Worm (Caenorhabditis elegans): ENCODE data around the gene gfi-3.

- TF ChIP-seq repo-1 (tag; optimal IDR thresholded peaks at IDR 0.05) (no peak), bed-2 (GFP tag; IDR thresholded peaks at IDR 0.05) (no peak), F37B4.10 (GFP tag; IDR thresholded peaks at IDR 0.05) (no peak), ztf-6 (GFP tag; IDR thresholded peaks at IDR 0.05) (no peak), egrh-3 (GFP tag; IDR thresholded peaks at IDR 0.05) (no peak), hsf-1 (GFP tag; IDR thresholded peaks at IDR 0.05) (no peak), C06A6.2 (GFP tag; conservative IDR thresholded peaks at IDR 0.05) (no peak), Y95B8A.8 (GFP tag; IDR thresholded peaks at IDR 0.05) (no peak)
Observed at ce11 chrX:14469284-14469683, 11.1 kb upstream of the gfi-3 start, which contains the start of gene M163.9.
